Worm (Caenorhabditis elegans): Measurements from ENCODE around the gene C28H8.2.

C28H8.2 gene

DNA sequence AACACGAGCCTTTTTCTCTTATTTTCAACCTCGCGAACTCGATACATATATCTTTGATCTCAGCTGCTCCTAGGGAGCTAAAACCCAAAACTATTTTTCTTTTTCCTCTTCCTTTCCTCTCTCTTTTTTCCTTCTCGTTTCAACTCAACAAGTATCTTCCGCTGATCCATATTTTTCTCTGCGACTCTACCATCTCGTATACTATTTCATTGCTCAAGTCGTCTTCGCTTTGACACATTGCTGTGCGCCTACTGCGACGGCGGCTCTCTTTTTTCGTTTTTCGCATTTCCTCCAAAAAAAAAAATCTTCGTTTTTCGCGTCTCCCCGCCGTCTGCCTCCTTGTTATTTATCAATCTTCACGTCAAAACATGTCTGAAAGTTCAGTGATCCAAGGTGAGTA lies 29.7 kb downstream of the C28H8.2 start (continued):
- peak; percentile 56 for TF ChIP-seq ceh-20 (GFP tag; IDR thresholded peaks at IDR 0.05)

DNA sequence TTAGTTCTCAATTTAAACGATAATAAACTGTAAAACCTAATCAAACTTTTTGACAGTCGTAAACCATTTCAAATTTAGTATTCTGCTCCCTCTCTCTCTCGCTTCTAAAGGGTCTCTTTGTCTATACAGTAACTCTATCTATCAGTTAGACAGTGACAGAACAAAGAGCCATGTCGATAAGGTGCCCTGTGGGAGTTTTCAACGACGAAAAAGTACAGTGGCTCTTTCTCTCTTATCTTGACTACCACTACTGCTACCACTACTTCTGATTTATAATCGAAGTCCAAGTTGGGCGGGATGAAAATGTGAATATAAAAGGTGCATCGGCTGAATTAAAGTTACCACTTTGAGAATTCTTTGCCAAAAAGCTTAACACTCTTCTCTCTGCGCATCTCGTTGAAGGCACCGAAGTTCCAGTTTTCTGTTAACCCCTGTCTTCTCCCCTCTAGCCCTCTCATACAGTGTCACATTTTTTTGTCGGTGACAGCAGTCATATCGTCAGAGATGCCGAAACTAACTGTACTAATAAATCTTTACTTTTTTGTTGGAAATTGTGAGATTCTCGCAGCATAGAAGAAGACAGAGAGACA lies 30.7 kb downstream of the C28H8.2 start:
- TF ChIP-seq fkh-10 (GFP tag; optimal IDR thresholded peaks at IDR 0.05) (no peak), Y75B8A.6 (GFP tag; IDR thresholded peaks at IDR 0.05) (no peak), mxl-2 (GFP tag; conservative IDR thresholded peaks at IDR 0.05) (no peak), pqm-1 (tag; optimal IDR thresholded peaks at IDR 0.05) (peak; percentile 12), nhr-11 (tag; optimal IDR thresholded peaks at IDR 0.05) (no peak), hlh-11 (tag; optimal IDR thresholded peaks at IDR 0.05) (peak; percentile 42), pha-4 (GFP tag; IDR thresholded peaks at IDR 0.05) (no peak), pha-4 (tag; optimal IDR thresholded peaks at IDR 0.05) (no peak), php-3 (GFP tag; IDR thresholded peaks at IDR 0.05) (peak; percentile 14; the same call in 1 of the 2 replicates), daf-16 (GFP tag; optimal IDR thresholded peaks at IDR 0.05) (no peak), daf-16 (tag; optimal IDR thresholded peaks at IDR 0.05) (peak; percentile 55), madf-9 (GFP tag; conservative IDR thresholded peaks at IDR 0.05) (no peak), F37D6.2 (tag; optimal IDR thresholded peaks at IDR 0.05) (no peak), nhr-10 (tag; optimal IDR thresholded peaks at IDR 0.05) (no peak), duxl-1 (tag; optimal IDR thresholded peaks at IDR 0.05; ENCODE audit: poor library complexity) (no peak), dpl-1 (GFP tag; optimal IDR thresholded peaks at IDR 0.05) (no peak), cey-2 (tag; optimal IDR thresholded peaks at IDR 0.05; ENCODE audit: borderline replicate concordance, insufficient read depth) (no peak), ceh-44 (GFP tag; IDR thresholded peaks at IDR 0.05) (no peak), madf-5 (GFP tag; IDR thresholded peaks at IDR 0.05) (0 out of 4 replicates have a peak, but pooled peaks have one; percentile 25 to 49), nhr-28 (tag; optimal IDR thresholded peaks at IDR 0.05) (peak; percentile 8), zip-2 (tag; optimal IDR thresholded peaks at IDR 0.05) (no peak), lin-38 (GFP tag; IDR thresholded peaks at IDR 0.05) (no peak), arid-1 (GFP tag; conservative IDR thresholded peaks at IDR 0.05) (no peak), mes-2 (tag; optimal IDR thresholded peaks at IDR 0.05; ENCODE audit: poor library complexity, severe bottlenecking) (peak; percentile 32), ZK337.2 (GFP tag; IDR thresholded peaks at IDR 0.05) (no peak), F49E8.2 (tag; optimal IDR thresholded peaks at IDR 0.05; ENCODE audit: borderline replicate concordance) (no peak), lim-7 (GFP tag; IDR thresholded peaks at IDR 0.05) (no peak), lin-15B (tag; optimal IDR thresholded peaks at IDR 0.05) (no peak), hmg-1.1 (GFP tag; IDR thresholded peaks at IDR 0.05) (peak; percentile 26; the same call in 1 of the 2 replicates), nhr-42 (GFP tag; IDR thresholded peaks at IDR 0.05) (no peak), rbr-2 (tag; optimal IDR thresholded peaks at IDR 0.05) (no peak), vab-7 (GFP tag; IDR thresholded peaks at IDR 0.05) (no peak), lsy-2 (tag; optimal IDR thresholded peaks at IDR 0.05) (no peak), dmd-6 (GFP tag; IDR thresholded peaks at IDR 0.05) (no peak), lin-1 (GFP tag; IDR thresholded peaks at IDR 0.05) (0 out of 2 replicates have a peak, but pooled peaks have one; percentile 20), daf-12 (tag; optimal IDR thresholded peaks at IDR 0.05) (no peak), jun-1 (tag; optimal IDR thresholded peaks at IDR 0.05) (no peak), dve-1 (tag; optimal IDR thresholded peaks at IDR 0.05; ENCODE audit: insufficient read depth) (no peak), set-16 (GFP tag; IDR thresholded peaks at IDR 0.05) (no peak), dmd-8 (GFP tag; IDR thresholded peaks at IDR 0.05) (no peak), zfp-2 (tag; optimal IDR thresholded peaks at IDR 0.05) (no peak), lin-13 (GFP tag; optimal IDR thresholded peaks at IDR 0.05) (no peak), ces-1 (GFP tag; optimal IDR thresholded peaks at IDR 0.05) (no peak), mdl-1 (tag; optimal IDR thresholded peaks at IDR 0.05) (no peak), nhr-111 (GFP tag; optimal IDR thresholded peaks at IDR 0.05) (no peak), zip-11 (GFP tag; IDR thresholded peaks at IDR 0.05) (no peak), spr-3 (GFP tag; optimal IDR thresholded peaks at IDR 0.05) (no peak)
